Worm (Caenorhabditis elegans): ENCODE measurements around the gene mett-10.

Gene mett-10

DNA sequence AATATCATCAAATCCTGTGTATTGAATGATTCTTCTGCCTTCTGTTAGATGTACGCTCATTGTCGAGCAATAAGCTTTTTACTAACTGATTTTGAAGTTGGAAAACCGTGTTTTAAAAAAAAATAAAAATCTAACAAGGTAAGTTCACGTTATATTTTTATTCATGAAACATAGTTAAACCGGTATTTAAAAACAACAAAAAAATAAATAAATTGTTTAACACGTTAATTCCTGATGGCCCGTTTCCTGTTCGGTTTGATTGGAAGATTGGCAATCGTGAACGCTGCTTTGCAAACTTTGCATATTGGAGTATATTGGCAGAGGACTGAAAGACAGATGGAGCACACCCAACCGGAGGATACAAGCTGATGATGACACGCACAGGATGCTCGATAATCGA lies 4.0 kb downstream of the mett-10 start, which contains the start of gene ZK1128.3:
ZK1128.3 (minus strand) TSS at position 101 of the 400 bp plus-strand sequence.
- TF ChIP-seq T22C8.4 (GFP tag; IDR thresholded peaks at IDR 0.05), result no peak
- TF ChIP-seq med-1 (GFP tag; optimal IDR thresholded peaks at IDR 0.05; ENCODE audit: insufficient read depth), result no peak
- no peak for TF ChIP-seq klf-2 (GFP tag; conservative IDR thresholded peaks at IDR 0.05)
- TF ChIP-seq ztf-23 (GFP tag; IDR thresholded peaks at IDR 0.05), result no peak
- TF ChIP-seq flt-1 (GFP tag; IDR thresholded peaks at IDR 0.05), result no peak
- TF ChIP-seq ztf-29 (GFP tag; IDR thresholded peaks at IDR 0.05), result no peak
- no peak for TF ChIP-seq ref-1 (GFP tag; conservative IDR thresholded peaks at IDR 0.05)
- no peak for TF ChIP-seq tab-1 (GFP tag; IDR thresholded peaks at IDR 0.05)
- no peak for TF ChIP-seq cog-1 (tag; optimal IDR thresholded peaks at IDR 0.05)

DNA sequence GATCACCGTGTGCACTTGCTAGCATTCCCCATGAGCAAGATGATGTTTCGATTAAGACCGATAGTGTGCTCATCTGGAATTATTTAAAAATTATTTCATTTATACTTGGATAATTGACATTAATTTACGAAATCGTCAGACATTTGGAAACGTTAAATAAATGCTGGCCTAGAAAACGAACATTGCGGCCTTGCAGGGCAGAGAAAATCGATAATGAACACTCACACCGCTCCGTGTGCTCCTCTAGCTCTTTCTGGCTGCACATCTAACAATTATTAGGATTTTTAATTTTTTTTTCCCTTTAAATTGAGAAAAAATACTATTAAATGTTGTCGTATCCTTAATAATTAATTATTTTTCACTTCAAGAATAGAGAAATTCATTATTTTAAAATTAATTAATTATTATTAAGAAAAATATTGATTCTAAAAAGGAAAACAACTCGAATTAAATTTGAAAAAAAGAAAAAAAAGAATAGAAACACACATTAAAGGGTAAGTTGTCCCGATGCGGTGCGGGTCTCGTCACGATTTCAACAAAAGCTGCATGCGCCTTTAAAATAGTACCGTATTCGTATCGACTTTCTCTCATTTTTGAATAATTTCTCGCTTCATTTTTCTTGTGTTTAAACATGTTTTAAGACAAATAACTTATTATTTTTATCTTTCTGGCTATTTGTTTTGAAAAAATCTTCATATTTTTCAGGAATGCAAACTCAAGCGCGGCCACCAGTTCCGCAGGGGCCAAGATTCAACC lies 5.4 kb downstream of the mett-10 start, which contains the start of the genes gtf-2H3 and ham-3:
gtf-2H3 (minus strand) TSS at position 73 of the 756 bp plus-strand sequence.
ham-3 (plus strand) TSS at position 706 of the 756 bp plus-strand sequence.
- TF ChIP-seq T22C8.4 (GFP tag; IDR thresholded peaks at IDR 0.05) (peak; percentile 89), ztf-23 (GFP tag; IDR thresholded peaks at IDR 0.05) (no peak)

DNA sequence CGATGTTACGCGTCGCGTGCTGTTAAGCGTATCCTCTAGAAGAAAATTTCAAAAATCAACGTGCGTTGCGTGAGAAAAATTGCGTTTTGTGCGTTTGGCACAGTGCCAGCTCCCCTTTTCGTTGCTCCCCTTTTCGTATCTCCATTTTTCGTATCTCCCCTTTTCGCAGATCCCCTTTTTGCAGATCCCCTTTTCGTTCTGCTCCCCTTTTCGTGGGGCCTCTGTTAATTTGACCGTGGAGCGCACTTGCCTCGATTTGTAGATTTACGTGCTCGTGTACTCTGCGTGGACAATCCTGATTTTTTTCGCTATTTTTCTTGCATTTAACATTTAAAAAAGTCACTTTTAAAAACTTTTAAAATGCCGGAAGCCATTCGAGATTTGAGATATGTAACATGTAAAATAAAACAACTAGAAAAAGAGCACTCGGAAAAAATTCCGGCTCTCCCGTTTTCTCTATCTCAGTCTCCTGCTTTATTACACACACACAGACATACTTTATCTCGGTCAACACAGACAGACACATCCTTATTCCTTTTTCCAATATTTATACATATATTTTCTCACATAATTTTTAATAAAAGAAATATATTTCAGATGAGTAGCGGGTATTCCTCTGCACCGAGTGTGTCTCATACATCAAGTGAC lies 8.9 kb downstream of the mett-10 start, which contains the start of gene ttll-4:
ttll-4 (plus strand) TSS at position 598 of the 648 bp plus-strand sequence.
- no peak for TF ChIP-seq med-1 (GFP tag; optimal IDR thresholded peaks at IDR 0.05; ENCODE audit: insufficient read depth)
- TF ChIP-seq cog-1 (tag; optimal IDR thresholded peaks at IDR 0.05), result peak; percentile 42
- TF ChIP-seq ztf-23 (GFP tag; IDR thresholded peaks at IDR 0.05), result peak; percentile 86
- TF ChIP-seq tab-1 (GFP tag; IDR thresholded peaks at IDR 0.05), result peak; percentile 58; the same call in 1 of the 2 replicates
- TF ChIP-seq ref-1 (GFP tag; conservative IDR thresholded peaks at IDR 0.05), result no peak
- peak; percentile 85 for TF ChIP-seq klf-2 (GFP tag; conservative IDR thresholded peaks at IDR 0.05)
- TF ChIP-seq flt-1 (GFP tag; IDR thresholded peaks at IDR 0.05), result peak; percentile 89
- TF ChIP-seq T22C8.4 (GFP tag; IDR thresholded peaks at IDR 0.05), result peak; percentile 56; the same call in 1 of the 2 replicates
- 0 out of 2 replicates have a peak, but pooled peaks have one; percentile 27 for TF ChIP-seq ztf-29 (GFP tag; IDR thresholded peaks at IDR 0.05)

- TF ChIP-seq ref-1 (GFP tag; conservative IDR thresholded peaks at IDR 0.05) (no peak), cog-1 (tag; optimal IDR thresholded peaks at IDR 0.05) (no peak), ztf-23 (GFP tag; IDR thresholded peaks at IDR 0.05) (no peak), ztf-29 (GFP tag; IDR thresholded peaks at IDR 0.05) (no peak), tab-1 (GFP tag; IDR thresholded peaks at IDR 0.05) (no peak)
These were observed 11.5 kb downstream of the mett-10 start for ce11 chrIII:10126375-10126774.

- no peak for TF ChIP-seq ztf-23 (GFP tag; IDR thresholded peaks at IDR 0.05)
- TF ChIP-seq cog-1 (tag; optimal IDR thresholded peaks at IDR 0.05), result no peak
- TF ChIP-seq med-1 (GFP tag; optimal IDR thresholded peaks at IDR 0.05; ENCODE audit: insufficient read depth), result no peak
- no peak for TF ChIP-seq klf-2 (GFP tag; conservative IDR thresholded peaks at IDR 0.05)
- TF ChIP-seq T22C8.4 (GFP tag; IDR thresholded peaks at IDR 0.05), result no peak
- TF ChIP-seq ref-1 (GFP tag; conservative IDR thresholded peaks at IDR 0.05), result no peak
- TF ChIP-seq ztf-29 (GFP tag; IDR thresholded peaks at IDR 0.05), result no peak
- no peak for TF ChIP-seq flt-1 (GFP tag; IDR thresholded peaks at IDR 0.05)
- TF ChIP-seq tab-1 (GFP tag; IDR thresholded peaks at IDR 0.05), result no peak
These were observed 17.9 kb downstream of the mett-10 start for ce11 chrIII:10132495-10133450.

- no peak for TF ChIP-seq flt-1 (GFP tag; IDR thresholded peaks at IDR 0.05)
- TF ChIP-seq klf-2 (GFP tag; conservative IDR thresholded peaks at IDR 0.05), result no peak
- TF ChIP-seq T22C8.4 (GFP tag; IDR thresholded peaks at IDR 0.05), result no peak
- TF ChIP-seq med-1 (GFP tag; optimal IDR thresholded peaks at IDR 0.05; ENCODE audit: insufficient read depth), result no peak
- TF ChIP-seq ztf-23 (GFP tag; IDR thresholded peaks at IDR 0.05), result no peak
- no peak for TF ChIP-seq ref-1 (GFP tag; conservative IDR thresholded peaks at IDR 0.05)
- no peak for TF ChIP-seq tab-1 (GFP tag; IDR thresholded peaks at IDR 0.05)
- no peak for TF ChIP-seq cog-1 (tag; optimal IDR thresholded peaks at IDR 0.05)
- no peak for TF ChIP-seq ztf-29 (GFP tag; IDR thresholded peaks at IDR 0.05)
These were observed 19.7 kb downstream of the mett-10 start for ce11 chrIII:10134517-10134916.

DNA sequence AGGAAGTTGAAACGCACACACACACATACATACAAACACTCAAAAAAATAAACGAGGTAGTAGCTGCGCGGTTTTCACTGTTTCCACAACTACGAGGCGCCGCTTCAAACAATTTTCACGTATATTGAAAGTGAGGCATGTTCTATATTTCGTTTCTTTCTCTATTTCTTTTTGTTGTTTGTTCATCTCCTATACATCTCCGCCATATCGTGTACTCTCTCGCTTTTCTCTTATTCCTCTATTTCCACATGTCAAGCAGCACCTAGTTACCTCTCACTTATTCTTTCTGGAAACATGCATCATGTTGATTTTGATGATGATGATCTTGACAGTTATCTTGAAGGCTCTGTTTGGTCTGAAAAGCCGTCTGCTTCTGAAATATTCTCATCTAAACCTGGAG lies 21.9 kb downstream of the mett-10 start, which contains the start of gene ZK1128.7:
ZK1128.7 (plus strand) TSS at position 229 of the 400 bp plus-strand sequence.
- TF ChIP-seq ztf-29 (GFP tag; IDR thresholded peaks at IDR 0.05), result no peak
- no peak for TF ChIP-seq T22C8.4 (GFP tag; IDR thresholded peaks at IDR 0.05)
- no peak for TF ChIP-seq ref-1 (GFP tag; conservative IDR thresholded peaks at IDR 0.05)
- TF ChIP-seq tab-1 (GFP tag; IDR thresholded peaks at IDR 0.05), result no peak
- TF ChIP-seq med-1 (GFP tag; optimal IDR thresholded peaks at IDR 0.05; ENCODE audit: insufficient read depth), result no peak
- TF ChIP-seq cog-1 (tag; optimal IDR thresholded peaks at IDR 0.05), result no peak
- no peak for TF ChIP-seq klf-2 (GFP tag; conservative IDR thresholded peaks at IDR 0.05)
- no peak for TF ChIP-seq ztf-23 (GFP tag; IDR thresholded peaks at IDR 0.05)
- TF ChIP-seq flt-1 (GFP tag; IDR thresholded peaks at IDR 0.05), result no peak

ce11 chrIII:10140732-10141131 lies 25.9 kb downstream of the mett-10 start, which contains the start of gene K08E5.6:
Gene K08E5.6, plus strand, starts transcription at chrIII:10141032.
- TF ChIP-seq T22C8.4 (GFP tag; IDR thresholded peaks at IDR 0.05) (no peak), cog-1 (tag; optimal IDR thresholded peaks at IDR 0.05) (no peak), tab-1 (GFP tag; IDR thresholded peaks at IDR 0.05) (no peak)

ce11 chrIII:10146701-10147100 lies 31.9 kb downstream of the mett-10 start, which contains the start of gene K08E5.1:
Gene K08E5.1, minus strand, starts transcription at chrIII:10146801.
- TF ChIP-seq med-1 (GFP tag; optimal IDR thresholded peaks at IDR 0.05; ENCODE audit: insufficient read depth), result no peak
- TF ChIP-seq T22C8.4 (GFP tag; IDR thresholded peaks at IDR 0.05), result no peak
- no peak for TF ChIP-seq flt-1 (GFP tag; IDR thresholded peaks at IDR 0.05)
- TF ChIP-seq cog-1 (tag; optimal IDR thresholded peaks at IDR 0.05), result no peak
- no peak for TF ChIP-seq ref-1 (GFP tag; conservative IDR thresholded peaks at IDR 0.05)
- TF ChIP-seq klf-2 (GFP tag; conservative IDR thresholded peaks at IDR 0.05), result no peak
- TF ChIP-seq tab-1 (GFP tag; IDR thresholded peaks at IDR 0.05), result no peak
- TF ChIP-seq ztf-29 (GFP tag; IDR thresholded peaks at IDR 0.05), result no peak
- no peak for TF ChIP-seq ztf-23 (GFP tag; IDR thresholded peaks at IDR 0.05)
